Worm (Caenorhabditis elegans) whole organism, mixed stage, embryonic: ENCODE measurements around the gene tmem-131.

ENCODE experiments used
- M03D4.4 ChIP-seq: sonication (generic microtip); optimal IDR thresholded peaks from 2 replicates; lab custom pipeline; 2017; ENCODE audit warnings: mild to moderate bottlenecking, missing genetic modification characterization, missing compliant biosample characterization
- bed-3 ChIP-seq: fragments of 200-800 bp; sonication (Bioruptor generic); optimal IDR thresholded peaks from 3 replicates; lab custom pipeline; 2018; ENCODE audit warnings: mild to moderate bottlenecking, missing genetic modification characterization, moderate library complexity, missing compliant biosample characterization
- blmp-1 ChIP-seq: fragments of 150-350 bp; optimal IDR thresholded peaks from 2 replicates; lab custom pipeline; 2014; ENCODE audit warnings: missing biosample characterization, missing genetic modification characterization
- lin-13 ChIP-seq: fragments of 150-350 bp; optimal IDR thresholded peaks from 2 replicates; lab custom pipeline; 2014; ENCODE audit warnings: missing biosample characterization, missing genetic modification characterization
- lsy-2 ChIP-seq: fragments of 150-350 bp; optimal IDR thresholded peaks from 2 replicates; lab custom pipeline; 2014; ENCODE audit warnings: missing biosample characterization, missing genetic modification characterization
- snpc-4 ChIP-seq: fragments of 150-350 bp; optimal IDR thresholded peaks from 2 replicates; lab custom pipeline; 2014; ENCODE audit warnings: missing biosample characterization, missing genetic modification characterization
- ztf-11 ChIP-seq: fragments of 150-350 bp; optimal IDR thresholded peaks from 2 replicates; lab custom pipeline; 2014; ENCODE audit warnings: missing biosample characterization, missing genetic modification characterization

- no peak for TF ChIP-seq M03D4.4
- TF ChIP-seq lin-13 (tag; lab: Kevin White, UChicago): no peak
- no peak for TF ChIP-seq bed-3
- TF ChIP-seq lsy-2: no peak
- TF ChIP-seq blmp-1 (tag; lab: Kevin White, UChicago): no peak
- TF ChIP-seq ztf-11: no peak
- TF ChIP-seq snpc-4: no peak
Observed at ce11 chrIII:5010723-5011122, 12.8 kb upstream of the tmem-131 start.
